Worm (Caenorhabditis elegans) whole organism, young adult: ENCODE results near the gene F01E11.18.

Experiments used
- K12H6.12 ChIP-seq: fragments of 200-800 bp; sonication (Bioruptor generic); optimal IDR thresholded peaks from 2 replicates; lab custom pipeline; 2018; ENCODE audit warnings: mild to moderate bottlenecking, missing genetic modification characterization, missing compliant biosample characterization
- aptf-3 ChIP-seq: fragments of 200-800 bp; sonication (Bioruptor generic); IDR thresholded peaks from 2 replicates; pipeline ENCODE4 v1.3.6; 2022; ENCODE audit warnings: missing genetic modification characterization, missing compliant biosample characterization
- cebp-1 ChIP-seq, 2 experiments: fragments of 200-800 bp in 1 of 2; sonication (Bioruptor generic) in 1 of 2; sonication (generic microtip) in 1 of 2; IDR thresholded peaks in 1 of 2; optimal IDR thresholded peaks in 1 of 2; 2 replicates each; pipeline versions ENCODE4 v1.3.6 to Lab custom; 2017 to 2022; ENCODE audit warnings: missing compliant biosample characterization in 2 of 2, missing genetic modification characterization in 2 of 2, mild to moderate bottlenecking in 1 of 2, missing genetic modification reagents in 1 of 2, moderate library complexity in 1 of 2
- efl-1 ChIP-seq: fragments of 150-350 bp; optimal IDR thresholded peaks from 2 replicates; lab custom pipeline; 2014; ENCODE audit warnings: missing biosample characterization, missing genetic modification reagents, missing genetic modification characterization
- mes-4 ChIP-seq: sonication (generic microtip); optimal IDR thresholded peaks from 2 replicates; lab custom pipeline; 2016; ENCODE audit warnings: missing genotype, missing genetic modification characterization, missing compliant biosample characterization
- nhr-90 ChIP-seq: sonication (generic microtip); optimal IDR thresholded peaks from 2 replicates; lab custom pipeline; 2016; ENCODE audit warnings: missing genotype, mild to moderate bottlenecking, missing genetic modification characterization, missing compliant biosample characterization
- rpc-1 ChIP-seq, 2 experiments: fragments of 150-350 bp in 1 of 2; sonication (generic microtip) in 1 of 2; optimal IDR thresholded peaks; 2 replicates each; lab custom pipeline; 2014 to 2018; ENCODE audit warnings: missing biosample characterization in 1 of 2, missing genetic modification characterization in 1 of 2, missing genetic modification reagents in 1 of 2, missing genotype in 1 of 2
- snpc-4 ChIP-seq, 5 experiments: fragments of 150-350 bp in 1 of 5; sonication (generic microtip) in 4 of 5; optimal IDR thresholded peaks; 2 replicates each; lab custom pipeline; 2014 to 2018; ENCODE audit warnings: missing genetic modification characterization in 5 of 5, missing biosample characterization in 3 of 5, antibody characterized with exemption in 2 of 5, mild to moderate bottlenecking in 2 of 5, missing compliant biosample characterization in 2 of 5, missing genotype in 2 of 5, moderate library complexity in 2 of 5, missing genetic modification reagents in 1 of 5
- unc-62 ChIP-seq: fragments of 150-350 bp; optimal IDR thresholded peaks from 2 replicates; lab custom pipeline; 2014; ENCODE audit warnings: missing biosample characterization, missing genetic modification reagents, missing genetic modification characterization

ce11 chrX:6940775-6941174, 48.7 kb upstream of the F01E11.18 start:
- no peak for TF ChIP-seq nhr-90
- TF ChIP-seq K12H6.12 (tag; lab: Kevin White, UChicago) = no peak
- TF ChIP-seq aptf-3 = no peak
- TF ChIP-seq cebp-1 (GFP tag; IDR thresholded peaks at IDR 0.05; lab: Robert Waterston, UW) = no peak
- no peak for TF ChIP-seq cebp-1 (tag; optimal IDR thresholded peaks at IDR 0.05; lab: Kevin White, UChicago)
- TF ChIP-seq efl-1 (GFP tag; lab: Kevin White, UChicago) = no peak
- no peak for TF ChIP-seq unc-62 (GFP tag; lab: Kevin White, UChicago)
- no peak for TF ChIP-seq rpc-1 (optimal IDR thresholded peaks at IDR 0.05; lab: Kevin White, UChicago)
- TF ChIP-seq rpc-1 (tag; optimal IDR thresholded peaks at IDR 0.05; lab: Kevin White, UChicago) = no peak
- no peak for TF ChIP-seq mes-4 (tag; lab: Kevin White, UChicago)
- no peak for TF ChIP-seq snpc-4 (GFP tag; optimal IDR thresholded peaks at IDR 0.05; lab: Kevin White, UChicago)
- TF ChIP-seq snpc-4 (tag; optimal IDR thresholded peaks at IDR 0.05; lab: Kevin White, UChicago) = no peak
